Worm (Caenorhabditis elegans) whole organism, L4/young adult: ENCODE measurements around the gene C12D5.3.

Experiments
- W03F9.2 ChIP-seq: fragments of 150-350 bp; optimal IDR thresholded peaks from 2 replicates; lab custom pipeline; 2014; ENCODE audit warnings: missing biosample characterization, missing genetic modification characterization
- dao-5 ChIP-seq: sonication (generic microtip); optimal IDR thresholded peaks from 2 replicates; lab custom pipeline; 2016; ENCODE audit warnings: missing genotype, missing genetic modification characterization, moderate library complexity, missing compliant biosample characterization
- him-1 ChIP-seq: sonication (generic microtip); optimal IDR thresholded peaks from 2 replicates; lab custom pipeline; 2016; ENCODE audit warnings: missing genotype, missing genetic modification reagents, missing genetic modification characterization, missing compliant biosample characterization

ce11 chrV:7639787-7640186 is 36.2 kb upstream of the C12D5.3 start, which contains the start of gene F07C4.10:
- no peak for TF ChIP-seq him-1 (tag; lab: Kevin White, UChicago)
- TF ChIP-seq W03F9.2 (tag; lab: Kevin White, UChicago), result no peak
- TF ChIP-seq dao-5 (tag; lab: Kevin White, UChicago), result no peak
